Worm (Caenorhabditis elegans): ENCODE measurements around the gene nhr-39.

nhr-39 gene

DNA sequence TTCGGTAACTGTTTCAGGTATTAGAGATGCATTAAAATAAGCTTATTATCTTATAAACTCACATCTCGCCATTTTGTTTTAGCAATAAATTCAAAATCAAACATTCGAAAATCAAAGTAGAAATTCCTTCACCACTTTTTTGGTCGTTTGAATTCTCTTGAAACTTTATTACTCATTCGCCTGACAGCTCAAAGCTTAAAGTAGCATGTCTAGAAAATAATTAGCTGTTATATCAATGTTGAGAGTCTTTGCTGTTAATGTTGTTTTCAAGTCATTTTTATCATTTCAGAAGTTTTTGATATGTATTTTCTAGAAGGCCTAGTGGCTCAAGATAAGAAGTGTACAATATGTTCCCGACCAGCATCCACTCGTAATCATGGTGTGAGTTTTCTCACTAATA, at the start of gene nhr-39:
Gene nhr-39, plus strand, starts transcription at position 301 of the 400 bp plus-strand sequence.
- TF ChIP-seq ztf-23 (GFP tag; IDR thresholded peaks at IDR 0.05) = no peak
- no peak for TF ChIP-seq ztf-29 (GFP tag; IDR thresholded peaks at IDR 0.05)
- no peak for TF ChIP-seq med-1 (GFP tag; optimal IDR thresholded peaks at IDR 0.05; ENCODE audit: insufficient read depth)
- no peak for TF ChIP-seq cog-1 (tag; optimal IDR thresholded peaks at IDR 0.05)
- TF ChIP-seq flt-1 (GFP tag; IDR thresholded peaks at IDR 0.05) = no peak
- TF ChIP-seq ref-1 (GFP tag; conservative IDR thresholded peaks at IDR 0.05) = no peak
- no peak for TF ChIP-seq klf-2 (GFP tag; conservative IDR thresholded peaks at IDR 0.05)
- TF ChIP-seq T22C8.4 (GFP tag; IDR thresholded peaks at IDR 0.05) = no peak
- TF ChIP-seq tab-1 (GFP tag; IDR thresholded peaks at IDR 0.05) = no peak

DNA sequence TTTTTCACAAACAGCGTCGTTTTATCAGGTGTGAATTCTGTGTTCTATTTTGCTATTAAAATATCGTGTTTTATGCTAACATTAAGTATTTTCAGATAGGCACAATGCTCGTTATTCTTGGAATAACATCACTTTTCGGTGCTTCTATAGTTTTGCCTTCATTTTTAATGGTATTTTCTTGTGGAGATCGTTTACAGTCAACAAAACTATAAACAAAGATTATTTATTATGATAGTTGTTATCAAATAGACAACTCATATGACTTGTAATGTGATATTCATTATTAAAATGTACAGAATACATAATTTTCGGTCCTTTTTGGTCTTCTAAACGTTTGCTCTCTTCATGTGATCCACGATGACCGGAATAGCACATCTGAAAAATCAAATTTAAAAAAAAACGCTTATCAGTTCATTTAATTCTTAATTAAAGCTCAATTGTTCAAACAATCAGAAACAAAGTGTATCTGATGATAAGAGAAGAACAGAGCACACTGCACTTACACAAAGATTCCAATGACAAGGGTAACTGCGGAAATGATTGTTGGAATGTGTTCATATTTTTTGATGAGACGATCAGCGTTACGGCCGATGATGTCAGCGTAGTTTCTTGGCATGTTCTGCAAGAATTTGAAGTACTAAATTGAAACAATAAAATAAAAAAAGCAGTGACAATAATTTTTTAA, 49.0 kb upstream of the nhr-39 start, which contains the start of gene F07C3.9:
Gene F07C3.9, minus strand, starts transcription at position 635 of the 685 bp plus-strand sequence.
- TF ChIP-seq ref-1 (GFP tag; conservative IDR thresholded peaks at IDR 0.05) (no peak), ztf-29 (GFP tag; IDR thresholded peaks at IDR 0.05) (no peak)

DNA sequence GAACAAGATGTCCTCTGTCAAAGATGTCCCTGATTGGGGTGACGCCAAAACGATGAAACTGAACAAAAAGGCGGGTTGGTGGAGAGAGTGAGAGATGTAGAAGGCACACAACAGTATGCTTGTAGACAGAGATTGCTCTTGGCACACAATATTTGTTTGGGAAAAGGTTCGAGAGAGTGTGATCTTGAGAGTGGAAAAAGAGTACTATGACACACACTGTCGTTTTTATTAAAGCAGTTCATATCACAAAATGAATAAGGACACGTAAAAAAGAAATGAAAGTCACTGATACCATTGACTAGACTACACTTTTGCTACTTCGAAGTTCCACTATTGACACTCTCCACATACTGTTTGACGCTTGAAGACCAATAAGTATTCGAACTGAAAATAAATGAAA, 47.6 kb upstream of the nhr-39 start:
- TF ChIP-seq med-1 (GFP tag; optimal IDR thresholded peaks at IDR 0.05; ENCODE audit: insufficient read depth) (no peak), cog-1 (tag; optimal IDR thresholded peaks at IDR 0.05) (no peak), klf-2 (GFP tag; conservative IDR thresholded peaks at IDR 0.05) (no peak), ref-1 (GFP tag; conservative IDR thresholded peaks at IDR 0.05) (no peak), ztf-23 (GFP tag; IDR thresholded peaks at IDR 0.05) (no peak), ztf-29 (GFP tag; IDR thresholded peaks at IDR 0.05) (no peak), tab-1 (GFP tag; IDR thresholded peaks at IDR 0.05) (no peak), flt-1 (GFP tag; IDR thresholded peaks at IDR 0.05) (no peak), T22C8.4 (GFP tag; IDR thresholded peaks at IDR 0.05) (no peak)

DNA sequence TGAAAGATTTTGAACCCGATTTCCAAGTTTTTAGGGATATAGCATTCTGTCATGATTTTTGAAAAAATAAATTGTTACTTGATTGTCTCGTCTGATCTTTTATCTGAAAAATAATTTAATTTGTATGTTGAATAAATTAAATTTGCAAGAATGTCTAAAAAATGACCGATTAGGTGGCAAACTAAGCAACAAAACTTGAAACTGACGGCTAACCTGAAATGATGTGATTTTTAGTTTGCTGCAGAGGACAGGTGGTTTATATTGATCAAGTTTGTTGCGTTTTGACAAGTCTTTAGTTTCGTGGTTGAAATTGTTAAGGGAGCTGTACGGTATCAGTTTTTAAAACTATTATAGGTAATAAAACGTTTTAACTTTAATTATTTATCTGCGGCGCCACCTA, 45.7 kb upstream of the nhr-39 start, which contains the start of gene F07C3.16:
Gene F07C3.16, minus strand, starts transcription at position 101 of the 400 bp plus-strand sequence.
- TF ChIP-seq ref-1 (GFP tag; conservative IDR thresholded peaks at IDR 0.05) (no peak), flt-1 (GFP tag; IDR thresholded peaks at IDR 0.05) (no peak), ztf-23 (GFP tag; IDR thresholded peaks at IDR 0.05) (no peak), tab-1 (GFP tag; IDR thresholded peaks at IDR 0.05) (no peak), ztf-29 (GFP tag; IDR thresholded peaks at IDR 0.05) (no peak), cog-1 (tag; optimal IDR thresholded peaks at IDR 0.05) (no peak), med-1 (GFP tag; optimal IDR thresholded peaks at IDR 0.05; ENCODE audit: insufficient read depth) (no peak), T22C8.4 (GFP tag; IDR thresholded peaks at IDR 0.05) (no peak), klf-2 (GFP tag; conservative IDR thresholded peaks at IDR 0.05) (no peak)

DNA sequence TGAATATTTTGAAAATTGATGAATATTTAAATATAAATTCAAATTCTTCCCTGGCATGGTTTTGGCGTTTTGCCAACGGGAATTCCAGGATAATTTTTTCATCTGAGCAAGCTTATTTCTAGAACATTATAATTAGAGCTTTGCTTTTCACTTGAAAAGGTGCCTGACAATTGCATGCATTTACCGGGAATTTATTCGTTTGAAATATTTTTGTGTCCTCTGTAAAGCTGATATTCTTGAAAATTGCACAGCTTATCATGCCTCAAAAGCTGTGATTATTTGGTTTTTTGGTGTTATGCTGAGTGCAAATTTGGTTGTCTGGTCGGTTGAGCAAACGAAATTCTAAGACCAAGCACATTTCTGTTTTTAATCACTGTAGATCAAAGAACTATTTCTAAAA, 42.7 kb upstream of the nhr-39 start:
- no peak for TF ChIP-seq flt-1 (GFP tag; IDR thresholded peaks at IDR 0.05)
- no peak for TF ChIP-seq med-1 (GFP tag; optimal IDR thresholded peaks at IDR 0.05; ENCODE audit: insufficient read depth)
- no peak for TF ChIP-seq ztf-29 (GFP tag; IDR thresholded peaks at IDR 0.05)
- TF ChIP-seq ztf-23 (GFP tag; IDR thresholded peaks at IDR 0.05) = no peak
- TF ChIP-seq tab-1 (GFP tag; IDR thresholded peaks at IDR 0.05) = no peak
- no peak for TF ChIP-seq ref-1 (GFP tag; conservative IDR thresholded peaks at IDR 0.05)
- no peak for TF ChIP-seq cog-1 (tag; optimal IDR thresholded peaks at IDR 0.05)

DNA sequence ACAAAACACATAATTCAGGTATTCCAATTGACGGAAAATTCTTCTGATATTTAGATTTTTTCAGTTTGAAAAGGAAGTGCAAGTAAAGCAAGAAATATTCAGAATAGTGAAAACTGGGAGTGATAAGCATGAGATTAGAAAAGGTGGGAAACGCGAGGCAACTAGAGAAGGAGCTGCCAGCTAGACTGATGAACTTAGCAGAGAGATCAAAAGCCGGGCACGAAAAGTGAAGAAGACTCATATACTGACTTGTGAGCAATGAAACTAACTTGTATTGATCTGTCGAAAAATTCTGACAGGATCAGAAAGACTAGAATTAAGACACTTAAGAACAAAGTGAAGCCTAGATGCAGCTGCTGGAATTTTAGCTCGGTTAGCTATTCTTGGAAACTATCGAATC, 41.6 kb upstream of the nhr-39 start, which contains the start of gene nhr-36:
Gene nhr-36, minus strand, starts transcription at position 101 of the 400 bp plus-strand sequence.
- TF ChIP-seq cog-1 (tag; optimal IDR thresholded peaks at IDR 0.05) (no peak), flt-1 (GFP tag; IDR thresholded peaks at IDR 0.05) (no peak), ztf-29 (GFP tag; IDR thresholded peaks at IDR 0.05) (no peak), ref-1 (GFP tag; conservative IDR thresholded peaks at IDR 0.05) (no peak), med-1 (GFP tag; optimal IDR thresholded peaks at IDR 0.05; ENCODE audit: insufficient read depth) (no peak), klf-2 (GFP tag; conservative IDR thresholded peaks at IDR 0.05) (no peak), tab-1 (GFP tag; IDR thresholded peaks at IDR 0.05) (no peak), T22C8.4 (GFP tag; IDR thresholded peaks at IDR 0.05) (no peak), ztf-23 (GFP tag; IDR thresholded peaks at IDR 0.05) (no peak)

DNA sequence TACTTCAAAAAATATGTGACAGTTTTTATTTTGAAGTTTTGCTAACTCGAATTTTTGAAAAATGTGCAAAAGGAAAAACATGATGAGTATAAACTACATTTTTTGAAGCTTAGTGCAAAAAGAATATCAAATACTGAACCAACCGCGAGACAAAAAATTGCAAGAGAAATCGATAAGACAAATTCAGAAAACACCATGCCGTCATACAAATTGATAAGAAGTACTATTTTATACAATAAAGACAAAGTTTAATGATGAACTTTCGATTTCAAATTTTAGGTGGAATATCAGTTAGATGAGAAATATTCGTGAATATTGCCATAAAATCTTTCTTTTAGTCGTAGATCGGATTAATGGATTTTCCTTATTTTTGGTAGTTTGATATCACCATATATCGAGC, 40.4 kb upstream of the nhr-39 start:
- no peak for TF ChIP-seq cog-1 (tag; optimal IDR thresholded peaks at IDR 0.05)
- TF ChIP-seq ref-1 (GFP tag; conservative IDR thresholded peaks at IDR 0.05) = no peak
- no peak for TF ChIP-seq med-1 (GFP tag; optimal IDR thresholded peaks at IDR 0.05; ENCODE audit: insufficient read depth)
- no peak for TF ChIP-seq ztf-29 (GFP tag; IDR thresholded peaks at IDR 0.05)
- no peak for TF ChIP-seq ztf-23 (GFP tag; IDR thresholded peaks at IDR 0.05)
- no peak for TF ChIP-seq tab-1 (GFP tag; IDR thresholded peaks at IDR 0.05)
- no peak for TF ChIP-seq flt-1 (GFP tag; IDR thresholded peaks at IDR 0.05)
- TF ChIP-seq klf-2 (GFP tag; conservative IDR thresholded peaks at IDR 0.05) = no peak

DNA sequence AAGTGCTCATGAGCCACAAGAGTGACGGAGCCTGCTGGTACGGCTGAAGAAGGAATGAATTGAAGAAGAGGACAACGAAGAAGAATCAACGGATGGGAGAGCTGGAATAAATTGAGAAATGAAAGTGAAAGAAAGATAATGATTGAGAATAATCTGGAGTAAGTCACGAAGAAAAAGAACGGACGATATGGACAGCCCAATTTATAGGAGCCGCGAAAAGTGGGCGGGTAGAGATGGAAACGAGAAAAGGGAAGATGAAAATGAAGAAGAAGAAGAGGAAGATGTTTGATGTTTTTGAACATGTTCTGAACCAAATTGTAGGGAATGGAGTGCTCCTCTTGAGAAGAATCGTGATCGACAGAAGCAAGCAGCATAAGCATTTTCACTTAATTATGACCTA, 36.7 kb upstream of the nhr-39 start, which contains the start of gene slc-17.7:
Gene slc-17.7, minus strand, starts transcription at position 101 of the 400 bp plus-strand sequence.
- TF ChIP-seq tab-1 (GFP tag; IDR thresholded peaks at IDR 0.05) = no peak
- TF ChIP-seq ztf-29 (GFP tag; IDR thresholded peaks at IDR 0.05) = no peak
- no peak for TF ChIP-seq flt-1 (GFP tag; IDR thresholded peaks at IDR 0.05)
- TF ChIP-seq cog-1 (tag; optimal IDR thresholded peaks at IDR 0.05) = no peak
- no peak for TF ChIP-seq klf-2 (GFP tag; conservative IDR thresholded peaks at IDR 0.05)
- no peak for TF ChIP-seq ztf-23 (GFP tag; IDR thresholded peaks at IDR 0.05)
- no peak for TF ChIP-seq T22C8.4 (GFP tag; IDR thresholded peaks at IDR 0.05)
- TF ChIP-seq med-1 (GFP tag; optimal IDR thresholded peaks at IDR 0.05; ENCODE audit: insufficient read depth) = no peak
- no peak for TF ChIP-seq ref-1 (GFP tag; conservative IDR thresholded peaks at IDR 0.05)

DNA sequence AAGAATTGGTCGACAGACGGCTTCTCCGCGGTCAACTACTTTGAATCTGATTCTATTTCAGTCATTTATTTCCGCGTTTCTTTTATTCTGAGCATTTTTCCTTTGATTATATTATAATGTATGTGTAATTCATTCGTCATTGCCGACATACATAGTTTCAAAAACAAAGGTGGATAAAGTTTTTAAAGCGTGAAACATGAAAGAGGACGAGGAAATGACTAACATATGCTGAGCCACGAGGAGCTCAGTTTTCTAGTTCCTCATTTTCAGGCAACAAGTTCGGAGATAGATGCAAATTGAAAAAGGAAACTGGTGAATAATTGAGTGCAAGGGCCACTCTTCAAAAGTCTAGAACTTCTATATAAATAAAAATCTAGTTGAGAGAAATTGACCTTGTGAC, 34.9 kb upstream of the nhr-39 start:
- TF ChIP-seq tab-1 (GFP tag; IDR thresholded peaks at IDR 0.05) = no peak
- TF ChIP-seq ztf-23 (GFP tag; IDR thresholded peaks at IDR 0.05) = no peak
- TF ChIP-seq med-1 (GFP tag; optimal IDR thresholded peaks at IDR 0.05; ENCODE audit: insufficient read depth) = no peak
- no peak for TF ChIP-seq ref-1 (GFP tag; conservative IDR thresholded peaks at IDR 0.05)
- no peak for TF ChIP-seq flt-1 (GFP tag; IDR thresholded peaks at IDR 0.05)
- TF ChIP-seq ztf-29 (GFP tag; IDR thresholded peaks at IDR 0.05) = no peak
- TF ChIP-seq cog-1 (tag; optimal IDR thresholded peaks at IDR 0.05) = no peak
- TF ChIP-seq T22C8.4 (GFP tag; IDR thresholded peaks at IDR 0.05) = no peak
- no peak for TF ChIP-seq klf-2 (GFP tag; conservative IDR thresholded peaks at IDR 0.05)

Data from whole organism, midembryonic.